Worm (Caenorhabditis elegans) whole organism, midembryonic: ENCODE data around the gene dcaf-1.
"Not testable (repeated sequence)": the region's sequence is repeated elsewhere in the genome, so short reads cannot be mapped to it uniquely, and the experiment has no call there.

Source experiments
- flt-1 ChIP-seq: fragments of 200-800 bp; sonication (Bioruptor generic); IDR thresholded peaks from 2 replicates; pipeline ENCODE4 v1.3.6; 2022; ENCODE audit warnings: missing genetic modification characterization, missing compliant biosample characterization
- ref-1 ChIP-seq: fragments of 200-800 bp; sonication (Bioruptor generic); conservative IDR thresholded peaks from 2 replicates; pipeline ENCODE4 v1.3.6; 2022; ENCODE audit warnings: missing genetic modification reagents, missing genetic modification characterization, missing compliant biosample characterization

DNA sequence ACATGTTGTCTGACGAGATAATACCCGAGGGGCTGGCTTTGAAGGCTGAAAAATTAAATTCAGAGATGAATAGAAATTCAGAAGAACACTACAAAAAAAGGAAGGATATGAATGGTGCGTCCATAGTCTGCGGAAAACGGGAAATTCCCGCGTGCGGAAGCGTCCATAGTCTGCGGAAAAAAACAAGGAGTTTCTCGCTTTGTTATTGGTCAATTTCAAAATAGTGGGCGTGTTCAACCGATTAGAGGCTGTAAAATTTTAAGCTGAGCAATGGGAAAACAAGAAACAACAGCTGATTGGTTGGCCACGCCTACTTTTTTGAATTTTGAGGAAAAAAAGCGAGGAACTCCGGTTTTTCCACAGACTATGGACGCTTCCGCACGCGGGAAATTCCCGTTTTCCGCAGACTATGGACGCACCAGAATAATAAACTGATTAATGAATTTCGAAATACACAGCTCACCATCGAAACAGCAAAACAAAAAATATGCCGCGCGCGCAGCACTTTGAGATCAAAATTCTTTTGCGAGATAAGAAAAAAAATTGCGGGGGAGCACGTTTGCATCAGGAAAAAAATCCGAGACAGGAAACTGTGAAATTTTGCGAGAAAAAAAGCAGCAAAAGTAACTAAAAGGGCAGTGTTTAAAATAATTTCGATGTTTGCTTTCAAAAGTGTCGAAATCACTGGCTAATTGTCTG is 34.5 kb upstream of the dcaf-1 start, which contains the start of gene gln-6:
- TF ChIP-seq flt-1, ref-1 (GFP tag; lab: Robert Waterston, UW): not testable (repeated sequence)
